Fruit fly (Drosophila melanogaster): Measurements from ENCODE around the gene pcx.

pcx gene

dm6 chrX:2225138-2225537 lies at the start of gene pcx:
Gene pcx (plus strand): TSS chrX:2225296.
- no peak for TF ChIP-seq CG17801 (GFP tag; optimal IDR thresholded peaks at IDR 0.05; ENCODE audit: partially characterized antibody)

dm6 chrX:2175956-2176469 lies 49.1 kb upstream of the pcx start, which contains the start of gene Cyp4d2:
Gene Cyp4d2 (plus strand): TSS chrX:2176006.
- no peak for TF ChIP-seq CG17801 (GFP tag; optimal IDR thresholded peaks at IDR 0.05; ENCODE audit: partially characterized antibody)

- TF ChIP-seq CG17801 (GFP tag; optimal IDR thresholded peaks at IDR 0.05; ENCODE audit: partially characterized antibody) = peak; percentile 31
Observed at dm6 chrX:2178802-2179201, 46.3 kb upstream of the pcx start, which contains the start of gene Cyp4ae1. Gene Cyp4ae1 (plus strand): TSS chrX:2179007.

- TF ChIP-seq CG17801 (GFP tag; optimal IDR thresholded peaks at IDR 0.05; ENCODE audit: partially characterized antibody) = no peak
Observed at dm6 chrX:2180750-2181261, 44.3 kb upstream of the pcx start, which contains the start of gene pn. Gene pn (plus strand): TSS chrX:2181211.

- peak; percentile 52 for TF ChIP-seq CG17801 (GFP tag; optimal IDR thresholded peaks at IDR 0.05; ENCODE audit: partially characterized antibody)
Observed at dm6 chrX:2184563-2184962, 40.5 kb upstream of the pcx start, which contains the start of the genes Nmd3 and CG17776. Gene Nmd3 (minus strand): TSS chrX:2184668. Gene CG17776 (plus strand): TSS chrX:2184725.

- no peak for TF ChIP-seq CG17801 (GFP tag; optimal IDR thresholded peaks at IDR 0.05; ENCODE audit: partially characterized antibody)
Observed at dm6 chrX:2186555-2186954, 38.5 kb upstream of the pcx start, which contains the start of gene CG17777. Gene CG17777 (plus strand): TSS chrX:2186855.

dm6 chrX:2187520-2187919 lies 37.6 kb upstream of the pcx start, which contains the start of gene CG3457:
Gene CG3457 (plus strand): TSS chrX:2187820.
- no peak for TF ChIP-seq CG17801 (GFP tag; optimal IDR thresholded peaks at IDR 0.05; ENCODE audit: partially characterized antibody)

dm6 chrX:2188888-2189287 lies 36.2 kb upstream of the pcx start, which contains the start of gene Mct1:
Gene Mct1 (plus strand): TSS chrX:2189188.
- no peak for TF ChIP-seq CG17801 (GFP tag; optimal IDR thresholded peaks at IDR 0.05; ENCODE audit: partially characterized antibody)

- TF ChIP-seq CG17801 (GFP tag; optimal IDR thresholded peaks at IDR 0.05; ENCODE audit: partially characterized antibody) = no peak
Observed at dm6 chrX:2191896-2192295, 33.2 kb upstream of the pcx start.

- TF ChIP-seq CG17801 (GFP tag; optimal IDR thresholded peaks at IDR 0.05; ENCODE audit: partially characterized antibody) = no peak
Observed at dm6 chrX:2193158-2193557, 31.9 kb upstream of the pcx start.

- TF ChIP-seq CG17801 (GFP tag; optimal IDR thresholded peaks at IDR 0.05; ENCODE audit: partially characterized antibody) = no peak
Observed at dm6 chrX:2193809-2194207, 31.3 kb upstream of the pcx start, which contains the start of gene CG14053. Gene CG14053 (minus strand): TSS chrX:2193909.

dm6 chrX:2194208-2195094 lies 30.6 kb upstream of the pcx start:
- TF ChIP-seq CG17801 (GFP tag; optimal IDR thresholded peaks at IDR 0.05; ENCODE audit: partially characterized antibody) = peak; percentile 24

- TF ChIP-seq CG17801 (GFP tag; optimal IDR thresholded peaks at IDR 0.05; ENCODE audit: partially characterized antibody) = peak; percentile 87
Observed at dm6 chrX:2196086-2196732, 28.9 kb upstream of the pcx start.

dm6 chrX:2197414-2198271 lies 27.5 kb upstream of the pcx start:
- no peak for TF ChIP-seq CG17801 (GFP tag; optimal IDR thresholded peaks at IDR 0.05; ENCODE audit: partially characterized antibody)
